Fruit fly (Drosophila melanogaster) whole organism, pupa: ENCODE measurements around the gene Ptp61F.

Experiments used
- CG13204 ChIP-seq: fragments of 200-800 bp; sonication (Bioruptor generic); optimal IDR thresholded peaks from 2 replicates; lab custom pipeline; 2018; ENCODE audit warnings: missing biosample characterization, mild to moderate bottlenecking, missing genetic modification characterization, moderate library complexity
- EcR ChIP-seq: fragments of 200-800 bp; sonication (Bioruptor generic); optimal IDR thresholded peaks from 3 replicates; lab custom pipeline; 2019; ENCODE audit warnings: missing biosample characterization, missing genetic modification characterization, mild to moderate bottlenecking, moderate library complexity, missing genetic modification reagents
- Ets98B ChIP-seq: fragments of 200-800 bp; sonication (Bioruptor generic); IDR thresholded peaks from 2 replicates; pipeline ENCODE4 v1.3.6; 2022; ENCODE audit warnings: missing biosample characterization, missing genetic modification characterization

- TF ChIP-seq CG13204 (GFP tag; lab: Kevin White, UChicago) = no peak
- peak; percentile 91 for TF ChIP-seq Ets98B
- TF ChIP-seq EcR (GFP tag; lab: Kevin White, UChicago) = peak; percentile 36
These were observed 126.8 kb downstream of the Ptp61F start for dm6 chr3L:1348248-1348647.
